Fruit fly (Drosophila melanogaster) whole organism, prepupa: ENCODE measurements around the gene Kpc1.

Experiments
- Blimp-1 ChIP-seq: fragments of 200-800 bp; sonication (Bioruptor generic); optimal IDR thresholded peaks from 3 replicates; lab custom pipeline; 2017; ENCODE audit warnings: missing biosample characterization, missing genetic modification characterization, mild to moderate bottlenecking, moderate library complexity, missing genetic modification reagents
- CG10669 ChIP-seq: fragments of 200-800 bp; sonication (Bioruptor generic); optimal IDR thresholded peaks from 3 replicates; lab custom pipeline; 2018; ENCODE audit warnings: missing biosample characterization, mild to moderate bottlenecking, missing genetic modification characterization, moderate library complexity
- CG11294 ChIP-seq: fragments of 200-800 bp; sonication (Bioruptor generic); IDR thresholded peaks from 2 replicates; pipeline ENCODE4 v1.3.6; 2022; ENCODE audit warnings: missing biosample characterization, missing genetic modification characterization
- CG16779 ChIP-seq: fragments of 200-800 bp; sonication (Bioruptor generic); optimal IDR thresholded peaks from 3 replicates; lab custom pipeline; 2017; ENCODE audit warnings: missing biosample characterization, mild to moderate bottlenecking, missing genetic modification characterization
- Ets21C ChIP-seq: fragments of 200-800 bp; sonication (Bioruptor generic); optimal IDR thresholded peaks from 3 replicates; lab custom pipeline; 2016; ENCODE audit warnings: missing biosample characterization, missing genetic modification characterization
- Sox102F ChIP-seq: fragments of 200-800 bp; sonication (Bioruptor generic); optimal IDR thresholded peaks from 2 replicates; lab custom pipeline; 2016; ENCODE audit warnings: missing biosample characterization, mild to moderate bottlenecking, missing genetic modification characterization
- cyc ChIP-seq: fragments of 200-800 bp; sonication (Bioruptor generic); optimal IDR thresholded peaks from 3 replicates; lab custom pipeline; 2016; ENCODE audit warnings: missing biosample characterization, missing genetic modification characterization
- dac ChIP-seq: fragments of 200-800 bp; sonication (Bioruptor generic); optimal IDR thresholded peaks from 2 replicates; lab custom pipeline; 2017; ENCODE audit warnings: missing biosample characterization, mild to moderate bottlenecking, missing genetic modification characterization
- fkh ChIP-seq: fragments of 200-800 bp; sonication (Bioruptor generic); optimal IDR thresholded peaks from 3 replicates; lab custom pipeline; 2017; ENCODE audit warnings: missing biosample characterization, mild to moderate bottlenecking, missing genetic modification characterization, moderate library complexity
- net ChIP-seq: fragments of 200-800 bp; sonication (Bioruptor generic); optimal IDR thresholded peaks from 3 replicates; lab custom pipeline; 2016; ENCODE audit warnings: missing biosample characterization, missing genetic modification characterization
- vri ChIP-seq: fragments of 200-800 bp; sonication (Bioruptor generic); optimal IDR thresholded peaks from 3 replicates; lab custom pipeline; 2016; ENCODE audit warnings: missing biosample characterization, mild to moderate bottlenecking, missing genetic modification characterization

- TF ChIP-seq cyc (GFP tag; lab: Kevin White, UChicago): no peak
- no peak for TF ChIP-seq Ets21C (GFP tag; lab: Kevin White, UChicago)
- TF ChIP-seq dac (GFP tag; lab: Kevin White, UChicago): no peak
- TF ChIP-seq CG11294 (GFP tag; lab: Robert Waterston, UW): no peak
- no peak for TF ChIP-seq fkh
- TF ChIP-seq Sox102F (GFP tag; lab: Kevin White, UChicago): no peak
- no peak for TF ChIP-seq Blimp-1
- no peak for TF ChIP-seq CG16779 (tag; lab: Kevin White, UChicago)
- no peak for TF ChIP-seq net (GFP tag; lab: Kevin White, UChicago)
- TF ChIP-seq CG10669: no peak
- no peak for TF ChIP-seq vri (GFP tag; lab: Kevin White, UChicago)
Measured at dm6 chr3R:15147872-15148444, 48.1 kb downstream of the Kpc1 start.
